Worm (Caenorhabditis elegans): ENCODE results near the gene Y46G5A.18.

- TF ChIP-seq unc-62 (GFP tag; optimal IDR thresholded peaks at IDR 0.05 in 1 of 2) (no peak), unc-62 (tag; optimal IDR thresholded peaks at IDR 0.05) (no peak), egl-27 (tag; optimal IDR thresholded peaks at IDR 0.05) (no peak), snpc-4 (tag; optimal IDR thresholded peaks at IDR 0.05) (no peak), php-3 (GFP tag; IDR thresholded peaks at IDR 0.05) (no peak), dve-1 (tag; optimal IDR thresholded peaks at IDR 0.05; ENCODE audit: insufficient read depth) (no peak), lin-13 (GFP tag; optimal IDR thresholded peaks at IDR 0.05) (no peak), nhr-28 (tag; optimal IDR thresholded peaks at IDR 0.05) (no peak), jun-1 (tag; optimal IDR thresholded peaks at IDR 0.05) (no peak), spr-1 (tag; optimal IDR thresholded peaks at IDR 0.05) (no peak), nhr-76 (tag; optimal IDR thresholded peaks at IDR 0.05) (no peak), mdl-1 (tag; optimal IDR thresholded peaks at IDR 0.05) (no peak)
These were observed 44.6 kb downstream of the Y46G5A.18 start, which contains the start of gene cnp-2 for ce11 chrII:12760497-12760896.

All from whole organism, L4 larva.